Fruit fly (Drosophila melanogaster) S2 (cell line): Measurements from ENCODE around the gene CG13794.

ENCODE experiments used
- CG8478 ChIP-seq: fragments of >200 bp; optimal IDR thresholded peaks from 2 replicates; lab custom pipeline; 2018
- CTCF ChIP-seq, 2 experiments: fragments of >200 bp; optimal IDR thresholded peaks; 2 replicates each; lab custom pipeline; 2018

- TF ChIP-seq CG8478 (lab: Kevin White, UChicago): no peak
- no peak for TF ChIP-seq CTCF (optimal IDR thresholded peaks at IDR 0.05; lab: Kevin White, UChicago)
Measured at dm6 chr2L:7685290-7685689, 37.3 kb downstream of the CG13794 start.
